Worm (Caenorhabditis elegans): ENCODE measurements around the gene prdx-6.
A peak's percentile ranks its signal among the peaks of the same experiment; 100 is the strongest.

The prdx-6 gene

DNA sequence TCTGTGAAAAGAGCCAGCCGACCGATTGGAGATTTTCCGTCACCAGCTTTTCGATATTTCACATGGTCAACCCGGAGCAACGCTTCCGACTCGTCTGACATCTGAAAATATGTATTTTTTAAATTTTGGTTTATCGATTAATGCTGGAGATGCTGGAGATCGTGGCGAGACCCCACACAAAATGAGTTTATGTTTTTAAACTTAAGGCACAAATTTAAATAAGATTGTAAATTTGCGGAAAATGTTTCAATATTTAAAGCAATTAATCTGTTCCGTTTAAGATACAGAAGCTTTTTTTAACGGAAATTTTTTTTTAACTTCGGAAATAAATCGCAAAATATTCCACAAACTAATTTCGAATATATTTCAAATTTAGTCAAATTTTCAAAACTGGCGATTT, 13.3 kb downstream of the prdx-6 start, which contains the start of gene gtf-2H1:
TSS of gene gtf-2H1 (minus strand) at position 101 of the 400 bp plus-strand sequence.
- TF ChIP-seq ztf-11 (tag; optimal IDR thresholded peaks at IDR 0.05), result no peak
- no peak for TF ChIP-seq zag-1 (tag; optimal IDR thresholded peaks at IDR 0.05)
- TF ChIP-seq pha-4 (tag; optimal IDR thresholded peaks at IDR 0.05), result no peak
- no peak for TF ChIP-seq jun-1 (tag; optimal IDR thresholded peaks at IDR 0.05)
- TF ChIP-seq nhr-237 (tag; optimal IDR thresholded peaks at IDR 0.05), result no peak
- no peak for TF ChIP-seq fkh-10 (GFP tag; optimal IDR thresholded peaks at IDR 0.05)
- TF ChIP-seq egl-27 (tag; optimal IDR thresholded peaks at IDR 0.05), result no peak
- TF ChIP-seq pqm-1 (tag; optimal IDR thresholded peaks at IDR 0.05), result no peak
- no peak for TF ChIP-seq ceh-16 (tag; optimal IDR thresholded peaks at IDR 0.05)
- no peak for TF ChIP-seq mml-1 (tag; optimal IDR thresholded peaks at IDR 0.05)
- no peak for TF ChIP-seq unc-39 (tag; optimal IDR thresholded peaks at IDR 0.05)
- no peak for TF ChIP-seq hmg-11 (tag; optimal IDR thresholded peaks at IDR 0.05)
- TF ChIP-seq ceh-82 (tag; optimal IDR thresholded peaks at IDR 0.05), result no peak
- TF ChIP-seq eor-1 (tag; optimal IDR thresholded peaks at IDR 0.05), result no peak
- TF ChIP-seq nhr-25 (tag; optimal IDR thresholded peaks at IDR 0.05), result no peak

DNA sequence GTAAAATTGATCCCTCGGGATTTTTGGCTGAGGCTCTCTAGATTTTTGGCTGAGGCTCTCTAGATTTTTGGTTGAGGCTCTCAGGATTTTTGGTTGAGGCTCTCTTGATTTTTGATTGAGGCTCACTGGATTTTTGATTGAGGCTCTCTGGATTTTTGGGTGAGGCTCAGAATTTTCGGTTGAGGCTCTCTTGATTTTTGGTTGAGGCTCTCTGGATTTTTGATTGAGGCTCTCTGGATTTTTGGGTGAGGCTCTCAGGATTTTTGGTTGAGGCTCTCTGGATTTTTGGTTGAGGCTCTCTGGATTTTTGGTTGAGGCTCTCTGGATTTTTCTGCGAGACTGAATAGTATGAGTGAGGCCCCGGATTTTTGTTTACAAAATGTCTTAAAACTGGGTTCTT, 17.8 kb downstream of the prdx-6 start:
- no peak for TF ChIP-seq skn-1 (tag; optimal IDR thresholded peaks at IDR 0.05)
- no peak for TF ChIP-seq ceh-9 (tag; optimal IDR thresholded peaks at IDR 0.05)
- no peak for TF ChIP-seq fkh-2 (tag; optimal IDR thresholded peaks at IDR 0.05)
- no peak for TF ChIP-seq unc-62 (GFP tag; optimal IDR thresholded peaks at IDR 0.05)
- TF ChIP-seq hmg-11 (tag; optimal IDR thresholded peaks at IDR 0.05), result no peak
- no peak for TF ChIP-seq nhr-77 (tag; optimal IDR thresholded peaks at IDR 0.05)
- no peak for TF ChIP-seq nhr-43 (tag; optimal IDR thresholded peaks at IDR 0.05; ENCODE audit: poor library complexity, severe bottlenecking)
- no peak for TF ChIP-seq nhr-25 (tag; optimal IDR thresholded peaks at IDR 0.05)
- TF ChIP-seq nhr-12 (tag; optimal IDR thresholded peaks at IDR 0.05), result no peak
- TF ChIP-seq aly-2 (tag; optimal IDR thresholded peaks at IDR 0.05), result no peak
- TF ChIP-seq lin-39 (tag; optimal IDR thresholded peaks at IDR 0.05), result no peak
- TF ChIP-seq ceh-82 (tag; optimal IDR thresholded peaks at IDR 0.05), result no peak
- no peak for TF ChIP-seq ceh-28 (tag; optimal IDR thresholded peaks at IDR 0.05)
- no peak for TF ChIP-seq fkh-10 (GFP tag; optimal IDR thresholded peaks at IDR 0.05)
- no peak for TF ChIP-seq ama-1 (optimal IDR thresholded peaks at IDR 0.05)
- TF ChIP-seq nfya-1 (tag; optimal IDR thresholded peaks at IDR 0.05; ENCODE audit: insufficient read depth), result no peak
- no peak for TF ChIP-seq pqm-1 (tag; optimal IDR thresholded peaks at IDR 0.05)
- no peak for TF ChIP-seq egl-5 (tag; optimal IDR thresholded peaks at IDR 0.05)

DNA sequence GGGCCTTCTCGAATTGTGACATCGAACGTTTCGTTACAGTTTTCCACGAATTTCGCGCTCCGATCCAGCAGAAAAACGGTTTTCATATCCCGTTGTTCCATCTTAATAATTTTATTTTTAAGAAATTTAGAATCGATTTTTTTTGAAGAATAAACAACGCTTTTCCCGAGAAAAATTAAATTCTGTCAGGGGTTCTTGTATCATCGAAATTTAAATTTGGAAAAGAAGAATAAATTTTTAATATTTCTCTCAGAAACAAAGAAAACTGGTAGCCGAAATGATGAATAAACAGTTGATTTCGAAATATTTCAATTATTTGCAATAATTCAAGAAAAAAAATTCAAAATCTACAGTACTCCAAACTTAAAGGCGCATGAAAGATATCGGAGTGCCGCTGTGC, 19.0 kb downstream of the prdx-6 start, which contains the start of gene ints-13:
TSS of gene ints-13 (minus strand) at position 101 of the 400 bp plus-strand sequence.
- TF ChIP-seq nhr-12 (tag; optimal IDR thresholded peaks at IDR 0.05) (no peak), elt-1 (tag; optimal IDR thresholded peaks at IDR 0.05) (no peak), ceh-9 (tag; optimal IDR thresholded peaks at IDR 0.05) (no peak), nhr-237 (tag; optimal IDR thresholded peaks at IDR 0.05) (no peak)

DNA sequence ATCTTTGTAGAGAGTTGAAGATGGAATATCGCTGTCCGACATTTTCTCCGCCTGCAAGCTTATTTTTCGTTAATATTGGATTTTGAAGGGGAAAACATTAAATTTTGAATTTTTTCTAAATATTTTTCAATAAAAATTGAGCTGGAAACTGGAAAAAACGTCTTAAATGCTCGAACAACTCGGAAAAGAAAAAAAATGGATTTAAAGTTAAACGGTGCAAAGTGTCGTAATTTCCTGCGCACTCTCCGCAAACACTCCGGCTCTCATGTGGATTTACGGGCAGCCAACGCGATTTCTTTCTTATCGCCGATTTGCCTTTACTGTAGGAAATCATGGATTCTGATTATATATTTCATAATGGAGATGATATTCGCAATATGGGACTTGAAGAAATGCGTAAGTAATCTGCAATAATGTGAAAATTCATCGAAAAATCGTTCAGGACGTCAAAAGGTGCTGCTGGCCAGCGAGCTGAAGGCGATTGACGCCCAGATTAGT, 22.0 kb downstream of the prdx-6 start, which contains the start of the genes fnta-1 and cogc-8:
TSS of gene fnta-1 (minus strand) at position 51 of the 498 bp plus-strand sequence.
TSS of gene cogc-8 (plus strand) at position 195 of the 498 bp plus-strand sequence.
- TF ChIP-seq fkh-2 (tag; optimal IDR thresholded peaks at IDR 0.05) (no peak), unc-39 (tag; optimal IDR thresholded peaks at IDR 0.05) (no peak), ceh-82 (tag; optimal IDR thresholded peaks at IDR 0.05) (no peak), ceh-16 (tag; optimal IDR thresholded peaks at IDR 0.05) (no peak), ZK546.5 (tag; optimal IDR thresholded peaks at IDR 0.05) (no peak), nhr-12 (tag; optimal IDR thresholded peaks at IDR 0.05) (no peak), tbx-2 (tag; optimal IDR thresholded peaks at IDR 0.05) (no peak), mdl-1 (tag; optimal IDR thresholded peaks at IDR 0.05) (no peak), hmg-11 (tag; optimal IDR thresholded peaks at IDR 0.05) (peak; percentile 29), sea-2 (GFP tag; optimal IDR thresholded peaks at IDR 0.05) (no peak), mml-1 (tag; optimal IDR thresholded peaks at IDR 0.05) (no peak), egl-27 (tag; optimal IDR thresholded peaks at IDR 0.05) (no peak), elt-2 (tag; optimal IDR thresholded peaks at IDR 0.05) (peak; percentile 14), daf-12 (tag; optimal IDR thresholded peaks at IDR 0.05) (no peak), elt-3 (tag; optimal IDR thresholded peaks at IDR 0.05) (no peak), nhr-43 (tag; optimal IDR thresholded peaks at IDR 0.05; ENCODE audit: poor library complexity, severe bottlenecking) (no peak), elt-1 (tag; optimal IDR thresholded peaks at IDR 0.05) (no peak), unc-62 (GFP tag; optimal IDR thresholded peaks at IDR 0.05) (no peak), nhr-28 (tag; optimal IDR thresholded peaks at IDR 0.05) (no peak), lin-39 (tag; optimal IDR thresholded peaks at IDR 0.05) (no peak), nfya-1 (tag; optimal IDR thresholded peaks at IDR 0.05; ENCODE audit: insufficient read depth) (peak; percentile 48), ceh-28 (tag; optimal IDR thresholded peaks at IDR 0.05) (no peak), nhr-23 (tag; optimal IDR thresholded peaks at IDR 0.05) (no peak), R02D3.7 (tag; optimal IDR thresholded peaks at IDR 0.05) (no peak), fkh-10 (GFP tag; optimal IDR thresholded peaks at IDR 0.05) (no peak), zag-1 (tag; optimal IDR thresholded peaks at IDR 0.05) (no peak), pha-4 (tag; optimal IDR thresholded peaks at IDR 0.05) (no peak), skn-1 (tag; optimal IDR thresholded peaks at IDR 0.05) (no peak), lsy-12 (tag; optimal IDR thresholded peaks at IDR 0.05) (no peak), aly-2 (tag; optimal IDR thresholded peaks at IDR 0.05) (no peak), snpc-4 (tag; optimal IDR thresholded peaks at IDR 0.05) (no peak), ztf-4 (tag; optimal IDR thresholded peaks at IDR 0.05) (no peak), lin-15B (tag; optimal IDR thresholded peaks at IDR 0.05) (peak; percentile 41)

Measured in whole organism, L3 larva.